Fruit fly (Drosophila melanogaster) whole organism, embryonic: ENCODE measurements around the gene CG5180.

Source experiments
- CG12744 ChIP-seq: fragments of 200-800 bp; sonication (Bioruptor generic); optimal IDR thresholded peaks from 2 replicates; lab custom pipeline; 2016; ENCODE audit warnings: missing biosample characterization, missing genetic modification characterization
- CG14965 ChIP-seq: fragments of 200-800 bp; sonication (Bioruptor generic); optimal IDR thresholded peaks from 2 replicates; lab custom pipeline; 2016; ENCODE audit warnings: missing biosample characterization, missing genetic modification characterization, borderline replicate concordance
- CG16815 ChIP-seq: fragments of 200-800 bp; sonication (Bioruptor generic); optimal IDR thresholded peaks from 3 replicates; lab custom pipeline; 2017; ENCODE audit warnings: missing biosample characterization, mild to moderate bottlenecking, missing genetic modification characterization
- CG1792 ChIP-seq: fragments of 200-800 bp; sonication (Bioruptor generic); optimal IDR thresholded peaks from 2 replicates; lab custom pipeline; 2016; ENCODE audit warnings: missing biosample characterization, missing genetic modification characterization
- CG18764 ChIP-seq: fragments of 200-800 bp; sonication (Bioruptor generic); optimal IDR thresholded peaks from 3 replicates; lab custom pipeline; 2016; ENCODE audit warnings: missing biosample characterization, missing genetic modification characterization
- CG2678 ChIP-seq: fragments of 200-800 bp; sonication (Bioruptor generic); optimal IDR thresholded peaks from 3 replicates; lab custom pipeline; 2019; ENCODE audit warnings: missing biosample characterization, mild to moderate bottlenecking, missing genetic modification characterization, moderate library complexity
- CG32532 ChIP-seq: fragments of 200-800 bp; sonication (Bioruptor generic); IDR thresholded peaks from 2 replicates; pipeline ENCODE4 v1.3.6; 2022; ENCODE audit warnings: missing biosample characterization, missing genetic modification characterization
- CG4617 ChIP-seq: fragments of 200-800 bp; sonication (Bioruptor generic); optimal IDR thresholded peaks from 3 replicates; lab custom pipeline; 2016; ENCODE audit warnings: missing biosample characterization, missing genetic modification characterization, borderline replicate concordance
- CG4854 ChIP-seq: fragments of 200-800 bp; sonication (Bioruptor generic); optimal IDR thresholded peaks from 2 replicates; lab custom pipeline; 2016; ENCODE audit warnings: missing biosample characterization, missing genetic modification characterization, inconsistent platforms
- CG5180 ChIP-seq: fragments of 200-800 bp; sonication (Bioruptor generic); optimal IDR thresholded peaks from 3 replicates; lab custom pipeline; 2017; ENCODE audit warnings: missing biosample characterization, missing genetic modification characterization, mild to moderate bottlenecking, moderate library complexity, missing genetic modification reagents
- CG6272 ChIP-seq: fragments of 200-800 bp; sonication (Bioruptor generic); IDR thresholded peaks from 2 replicates; pipeline ENCODE4 v1.3.6; 2022; ENCODE audit warnings: missing biosample characterization, missing genetic modification characterization
- CG6854 ChIP-seq: fragments of 200-800 bp; sonication (Bioruptor generic); optimal IDR thresholded peaks from 3 replicates; lab custom pipeline; 2017; ENCODE audit warnings: missing biosample characterization, mild to moderate bottlenecking, missing genetic modification characterization
- CG7372 ChIP-seq: fragments of 200-800 bp; sonication (Bioruptor generic); IDR thresholded peaks from 2 replicates; pipeline ENCODE4 v1.3.6; 2022; ENCODE audit warnings: missing biosample characterization, missing genetic modification characterization
- CG8290 ChIP-seq, 3 experiments: fragments of 200-800 bp; sonication (Bioruptor generic); optimal IDR thresholded peaks; 2 replicates each; lab custom pipeline; 2016 to 2019; ENCODE audit warnings: missing biosample characterization in 3 of 3, missing genetic modification characterization in 3 of 3, mild to moderate bottlenecking in 2 of 3, moderate library complexity in 1 of 3
- CG8944 ChIP-seq: fragments of 200-800 bp; sonication (Bioruptor generic); optimal IDR thresholded peaks from 3 replicates; lab custom pipeline; 2016; ENCODE audit warnings: missing biosample characterization, missing genetic modification characterization
- CG9215 ChIP-seq: fragments of 200-800 bp; sonication (Bioruptor generic); IDR thresholded peaks from 2 replicates; pipeline ENCODE4 v1.3.6; 2022; ENCODE audit warnings: missing biosample characterization, missing genetic modification characterization
- CoRest ChIP-seq: fragments of 200-800 bp; sonication (Bioruptor generic); optimal IDR thresholded peaks from 3 replicates; lab custom pipeline; 2018; ENCODE audit warnings: missing biosample characterization, mild to moderate bottlenecking, missing genetic modification characterization, moderate library complexity
- D19A ChIP-seq: fragments of 200-800 bp; optimal IDR thresholded peaks from 3 replicates; lab custom pipeline; 2019; ENCODE audit warnings: missing biosample characterization, mild to moderate bottlenecking, missing genetic modification characterization, moderate library complexity
- D19B ChIP-seq: fragments of 200-800 bp; sonication (Bioruptor generic); optimal IDR thresholded peaks from 2 replicates; lab custom pipeline; 2017; ENCODE audit warnings: missing biosample characterization, mild to moderate bottlenecking, missing genetic modification characterization
- Dip2 ChIP-seq: fragments of 200-800 bp; sonication (Bioruptor generic); IDR thresholded peaks from 2 replicates; pipeline ENCODE4 v1.3.6; 2022; ENCODE audit warnings: missing biosample characterization, missing genetic modification characterization
- Fer1 ChIP-seq: fragments of 200-800 bp; sonication (Bioruptor generic); optimal IDR thresholded peaks from 2 replicates; lab custom pipeline; 2017; ENCODE audit warnings: missing biosample characterization, mild to moderate bottlenecking, missing genetic modification characterization
- Jarid2 ChIP-seq: fragments of 200-800 bp; sonication (Bioruptor generic); optimal IDR thresholded peaks from 3 replicates; lab custom pipeline; 2017; ENCODE audit warnings: mild to moderate bottlenecking, missing biosample characterization, missing genetic modification reagents, missing genetic modification characterization
- Myb ChIP-seq: fragments of 200-800 bp; sonication (Bioruptor generic); optimal IDR thresholded peaks from 2 replicates; lab custom pipeline; 2016; ENCODE audit warnings: missing biosample characterization, missing genetic modification characterization
- NK7.1 ChIP-seq: fragments of 200-800 bp; sonication (Bioruptor generic); optimal IDR thresholded peaks from 3 replicates; lab custom pipeline; 2016; ENCODE audit warnings: missing biosample characterization, missing genetic modification characterization
- NfI ChIP-seq: fragments of 200-800 bp; sonication (Bioruptor generic); optimal IDR thresholded peaks from 3 replicates; lab custom pipeline; 2018; ENCODE audit warnings: missing biosample characterization, mild to moderate bottlenecking, missing genetic modification characterization, moderate library complexity
- Scr ChIP-seq: fragments of 200-800 bp; sonication (Bioruptor generic); IDR thresholded peaks from 2 replicates; pipeline ENCODE4 v1.3.6; 2022; ENCODE audit warnings: missing biosample characterization, missing genetic modification characterization; ENCODE audit not compliant: partially characterized antibody
- Side ChIP-seq: fragments of 200-800 bp; sonication (Bioruptor generic); optimal IDR thresholded peaks from 2 replicates; lab custom pipeline; 2016; ENCODE audit warnings: missing biosample characterization, missing genetic modification characterization
- Ssrp ChIP-seq: fragments of 200-800 bp; sonication (Bioruptor generic); optimal IDR thresholded peaks from 2 replicates; lab custom pipeline; 2018; ENCODE audit warnings: missing biosample characterization, mild to moderate bottlenecking, missing genetic modification characterization, moderate library complexity
- Taf1 ChIP-seq: fragments of 200-800 bp; sonication (Bioruptor generic); IDR thresholded peaks from 2 replicates; pipeline ENCODE4 v1.3.6; 2022; ENCODE audit warnings: missing biosample characterization, missing genetic modification characterization
- amos ChIP-seq: fragments of 200-800 bp; sonication (Bioruptor generic); IDR thresholded peaks from 2 replicates; pipeline ENCODE4 v1.3.6; 2022; ENCODE audit warnings: missing biosample characterization, missing genetic modification characterization; ENCODE audit not compliant: partially characterized antibody
- ato ChIP-seq: fragments of 200-800 bp; sonication (Bioruptor generic); IDR thresholded peaks from 2 replicates; pipeline ENCODE4 v1.3.6; 2022; ENCODE audit warnings: missing biosample characterization, missing genetic modification characterization; ENCODE audit not compliant: partially characterized antibody
- ci ChIP-seq: fragments of 200-800 bp; sonication (Bioruptor generic); IDR thresholded peaks from 3 replicates; pipeline ENCODE4 v1.3.6; 2022; ENCODE audit warnings: missing biosample characterization, missing genetic modification characterization
- dysf ChIP-seq: fragments of 200-800 bp; sonication (Bioruptor generic); IDR thresholded peaks from 3 replicates; pipeline ENCODE4 v1.3.6; 2022; ENCODE audit warnings: missing biosample characterization, missing genetic modification characterization
- exex ChIP-seq: fragments of 200-800 bp; sonication (Bioruptor generic); optimal IDR thresholded peaks from 4 replicates; lab custom pipeline; 2018; ENCODE audit warnings: missing biosample characterization, mild to moderate bottlenecking, missing genetic modification characterization, moderate library complexity
- eyg ChIP-seq: fragments of 200-800 bp; sonication (Bioruptor generic); optimal IDR thresholded peaks from 3 replicates; lab custom pipeline; 2016; ENCODE audit warnings: missing biosample characterization, missing genetic modification characterization
- gcm ChIP-seq: fragments of 200-800 bp; sonication (Bioruptor generic); optimal IDR thresholded peaks from 2 replicates; lab custom pipeline; 2019; ENCODE audit warnings: missing biosample characterization, mild to moderate bottlenecking, missing genetic modification characterization, moderate library complexity
- ham ChIP-seq: fragments of 200-800 bp; sonication (Bioruptor generic); IDR thresholded peaks from 2 replicates; pipeline ENCODE4 v1.3.6; 2022; ENCODE audit warnings: missing biosample characterization, missing genetic modification characterization
- jumu ChIP-seq: fragments of 200-800 bp; sonication (Bioruptor generic); optimal IDR thresholded peaks from 3 replicates; lab custom pipeline; 2016; ENCODE audit warnings: missing biosample characterization, missing genetic modification characterization
- lola ChIP-seq, 3 experiments: fragments of >200 bp in 2 of 3; fragments of 200-800 bp in 1 of 3; sonication (Bioruptor generic) in 1 of 3; optimal IDR thresholded peaks; 2 replicates each; lab custom pipeline; 2017 to 2019; ENCODE audit warnings: missing biosample characterization in 3 of 3, missing genetic modification characterization in 3 of 3, mild to moderate bottlenecking in 1 of 3, moderate library complexity in 1 of 3
- mirr ChIP-seq: fragments of 200-800 bp; sonication (Bioruptor generic); optimal IDR thresholded peaks from 3 replicates; lab custom pipeline; 2018; ENCODE audit warnings: missing biosample characterization, mild to moderate bottlenecking, missing genetic modification characterization
- pita ChIP-seq: fragments of 200-800 bp; sonication (Bioruptor generic); optimal IDR thresholded peaks from 2 replicates; lab custom pipeline; 2017; ENCODE audit warnings: missing biosample characterization, mild to moderate bottlenecking, missing genetic modification characterization
- salm ChIP-seq: fragments of 200-800 bp; sonication (Bioruptor generic); optimal IDR thresholded peaks from 2 replicates; lab custom pipeline; 2018; ENCODE audit warnings: missing biosample characterization, mild to moderate bottlenecking, missing genetic modification characterization
- sd ChIP-seq: fragments of 200-800 bp; sonication (Bioruptor generic); optimal IDR thresholded peaks from 3 replicates; lab custom pipeline; 2018; ENCODE audit warnings: missing biosample characterization, mild to moderate bottlenecking, missing genetic modification characterization, moderate library complexity
- shn ChIP-seq: fragments of 200-800 bp; sonication (Bioruptor generic); optimal IDR thresholded peaks from 3 replicates; lab custom pipeline; 2016; ENCODE audit warnings: missing biosample characterization, missing genetic modification characterization
- yki ChIP-seq: fragments of >200 bp; optimal IDR thresholded peaks from 3 replicates; lab custom pipeline; 2018
- zen ChIP-seq: fragments of 200-800 bp; sonication (Bioruptor generic); optimal IDR thresholded peaks from 3 replicates; lab custom pipeline; 2018; ENCODE audit warnings: missing biosample characterization, mild to moderate bottlenecking, missing genetic modification characterization, moderate library complexity
- zen2 ChIP-seq: fragments of 200-800 bp; sonication (Bioruptor generic); IDR thresholded peaks from 3 replicates; pipeline ENCODE4 v1.3.6; 2022; ENCODE audit warnings: missing biosample characterization, missing genetic modification characterization; ENCODE audit not compliant: partially characterized antibody
- zfh2 ChIP-seq: fragments of 200-800 bp; sonication (Bioruptor generic); optimal IDR thresholded peaks from 2 replicates; lab custom pipeline; 2016; ENCODE audit warnings: missing biosample characterization, missing genetic modification characterization

Gene CG5180

DNA sequence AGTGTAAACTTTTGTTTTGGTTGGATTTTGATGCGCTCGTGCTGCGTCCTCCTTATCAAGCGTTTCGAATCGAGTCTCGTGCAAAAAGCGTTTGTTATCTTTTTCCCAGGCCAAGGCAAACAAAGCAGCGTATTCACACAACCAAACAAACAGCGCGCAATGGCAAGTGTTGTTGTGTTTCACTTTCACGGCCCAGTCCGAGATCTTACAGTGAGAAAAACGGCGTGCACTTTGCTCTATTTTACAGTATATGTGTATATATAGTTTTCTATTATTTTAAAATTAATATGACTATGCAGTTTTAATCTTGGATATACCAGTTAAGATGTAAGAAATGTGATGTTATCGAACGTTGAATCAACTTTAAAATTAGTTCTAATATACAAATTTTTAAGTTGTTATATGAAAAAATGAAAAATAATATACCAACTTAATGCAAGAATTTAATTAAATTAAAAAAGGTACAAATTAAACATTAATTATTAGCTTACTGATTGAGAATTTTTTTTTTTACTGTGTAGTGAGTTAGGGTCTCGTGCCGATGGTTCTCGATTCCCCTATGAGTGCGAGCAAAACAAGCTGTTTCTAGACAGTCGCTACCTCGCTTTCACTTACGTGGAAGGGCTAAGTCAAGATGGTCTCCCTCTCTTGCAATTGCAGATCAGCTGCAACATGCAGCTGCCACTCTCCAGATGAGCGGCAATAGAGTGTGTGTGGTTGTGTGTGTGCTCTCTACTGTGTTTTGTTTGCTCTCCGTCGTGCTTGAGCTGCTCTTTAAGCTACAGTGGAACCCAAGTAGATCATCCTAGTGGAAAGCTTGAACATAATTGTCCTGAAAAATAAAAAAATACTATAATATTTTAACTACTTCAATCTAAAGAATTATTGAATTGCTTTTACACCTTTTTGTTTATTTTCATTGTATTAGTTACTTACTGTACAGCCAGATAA, 36.7 kb downstream of the CG5180 start (continued):
- TF ChIP-seq gcm (peak; percentile 96), NK7.1 (GFP tag; lab: Kevin White, UChicago) (no peak), pita (GFP tag; lab: Kevin White, UChicago) (no peak), ato (GFP tag; lab: Robert Waterston, UW) (no peak), CG32532 (GFP tag; lab: Robert Waterston, UW) (peak; percentile 77), CG8944 (GFP tag; lab: Kevin White, UChicago) (peak; percentile 21), amos (GFP tag; lab: Robert Waterston, UW) (no peak), CG6854 (GFP tag; lab: Kevin White, UChicago) (peak; percentile 41), Taf1 (GFP tag; lab: Robert Waterston, UW) (no peak), CG6272 (GFP tag; lab: Robert Waterston, UW) (peak; percentile 63), yki (lab: Kevin White, UChicago) (peak; percentile 20), CG2678 (tag; lab: Kevin White, UChicago) (peak; percentile 95), jumu (GFP tag; lab: Kevin White, UChicago) (peak; percentile 9), CoRest (tag; lab: Kevin White, UChicago) (peak; percentile 95), CG12744 (no peak), Side (GFP tag; lab: Kevin White, UChicago) (peak; percentile 27), dysf (peak; percentile 88), CG16815 (GFP tag; lab: Kevin White, UChicago) (peak; percentile 89), Jarid2 (GFP tag; lab: Kevin White, UChicago) (peak; percentile 67), zen (tag; lab: Kevin White, UChicago) (peak; percentile 94), ci (GFP tag; lab: Robert Waterston, UW) (peak; percentile 83), sd (peak; percentile 59), Scr (GFP tag; lab: Robert Waterston, UW) (no peak), zfh2 (no peak), CG4617 (GFP tag; lab: Kevin White, UChicago) (peak; percentile 43), zen2 (GFP tag; lab: Robert Waterston, UW) (no peak), Dip2 (no peak), exex (tag; lab: Kevin White, UChicago) (peak; percentile 17), CG5180 (GFP tag; lab: Kevin White, UChicago) (peak; percentile 77), Fer1 (peak; percentile 85), eyg (GFP tag; lab: Kevin White, UChicago) (no peak), CG4854 (GFP tag; lab: Kevin White, UChicago) (no peak), CG8290 (GFP tag; optimal IDR thresholded peaks at IDR 0.05; lab: Kevin White, UChicago) (peak; percentile 65), CG8290 (tag; optimal IDR thresholded peaks at IDR 0.05; lab: Kevin White, UChicago) (peak; percentile 11 to 25), shn (GFP tag; lab: Kevin White, UChicago) (no peak), lola (GFP tag; optimal IDR thresholded peaks at IDR 0.05; lab: Kevin White, UChicago) (peak in 1 of 3 experiments; percentile 98), NfI (GFP tag; lab: Kevin White, UChicago) (peak; percentile 59), ham (GFP tag; lab: Robert Waterston, UW) (no peak), CG9215 (GFP tag; lab: Robert Waterston, UW) (peak; percentile 66), CG14965 (GFP tag; lab: Kevin White, UChicago) (no peak), Ssrp (tag; lab: Kevin White, UChicago) (peak; percentile 96), CG7372 (peak; percentile 63), mirr (GFP tag; lab: Kevin White, UChicago) (no peak), CG1792 (GFP tag; lab: Kevin White, UChicago) (peak; percentile 6), CG18764 (GFP tag; lab: Kevin White, UChicago) (peak; percentile 79), salm (tag; lab: Kevin White, UChicago) (peak; percentile 91), D19B (GFP tag; lab: Kevin White, UChicago) (no peak), D19A (peak; percentile 93), Myb (GFP tag; lab: Kevin White, UChicago) (no peak)
